Fruit fly (Drosophila melanogaster) whole organism, larva: ENCODE data around the gene CG44014.

ENCODE experiments used
- noc ChIP-seq: fragments of 200-800 bp; sonication (Bioruptor generic); optimal IDR thresholded peaks from 3 replicates; lab custom pipeline; 2019; ENCODE audit warnings: missing biosample characterization, mild to moderate bottlenecking, missing genetic modification characterization, moderate library complexity

The CG44014 gene

dm6 chr3R:15507760-15508159 lies 926 bp downstream of the CG44014 start:
- no peak for TF ChIP-seq noc (tag; lab: Kevin White, UChicago)

- TF ChIP-seq noc (tag; lab: Kevin White, UChicago): no peak
These were observed 14.4 kb downstream of the CG44014 start, which contains the start of gene maca for dm6 chr3R:15494302-15494701. TSS of gene maca (plus strand) at chr3R:15494602.

- TF ChIP-seq noc (tag; lab: Kevin White, UChicago): no peak
These were observed 15.5 kb downstream of the CG44014 start for dm6 chr3R:15493211-15493610.

dm6 chr3R:15485866-15486265 lies 22.8 kb downstream of the CG44014 start, which contains the start of gene obe:
TSS of gene obe (plus strand) at chr3R:15486050.
- no peak for TF ChIP-seq noc (tag; lab: Kevin White, UChicago)

dm6 chr3R:15485296-15485695 lies 23.4 kb downstream of the CG44014 start, which contains the start of gene Trissin:
TSS of gene Trissin (minus strand) at chr3R:15485396.
- TF ChIP-seq noc (tag; lab: Kevin White, UChicago): no peak

dm6 chr3R:15482858-15483257 lies 25.8 kb downstream of the CG44014 start, which contains the start of gene Rh6:
TSS of gene Rh6 (plus strand) at chr3R:15483158.
- no peak for TF ChIP-seq noc (tag; lab: Kevin White, UChicago)

- no peak for TF ChIP-seq noc (tag; lab: Kevin White, UChicago)
These were observed 27.1 kb downstream of the CG44014 start, which contains the start of gene B9d1 for dm6 chr3R:15481606-15482005. TSS of gene B9d1 (plus strand) at chr3R:15481906.

- no peak for TF ChIP-seq noc (tag; lab: Kevin White, UChicago)
These were observed 28.6 kb downstream of the CG44014 start for dm6 chr3R:15480068-15480467.

- TF ChIP-seq noc (tag; lab: Kevin White, UChicago): no peak
These were observed 32.6 kb downstream of the CG44014 start, which contains the start of gene AdamTS-A for dm6 chr3R:15475973-15476692. TSS of gene AdamTS-A (minus strand) at chr3R:15476193.

- TF ChIP-seq noc (tag; lab: Kevin White, UChicago): no peak
These were observed 33.9 kb downstream of the CG44014 start for dm6 chr3R:15474820-15475219.

dm6 chr3R:15473360-15473938 lies 35.2 kb downstream of the CG44014 start:
- TF ChIP-seq noc (tag; lab: Kevin White, UChicago): no peak

- peak; percentile 90 for TF ChIP-seq noc (tag; lab: Kevin White, UChicago)
These were observed 35.9 kb downstream of the CG44014 start for dm6 chr3R:15472753-15473212.

dm6 chr3R:15471742-15472141 lies 36.9 kb downstream of the CG44014 start:
- TF ChIP-seq noc (tag; lab: Kevin White, UChicago): peak; percentile 29

dm6 chr3R:15467991-15468764 lies 40.5 kb downstream of the CG44014 start:
- TF ChIP-seq noc (tag; lab: Kevin White, UChicago): no peak

dm6 chr3R:15463172-15463571 lies 45.5 kb downstream of the CG44014 start:
- TF ChIP-seq noc (tag; lab: Kevin White, UChicago): no peak
